Worm (Caenorhabditis elegans) whole organism, L4 larva: ENCODE data around the gene C01G12.9.

Experiments
- F26F4.8 ChIP-seq: fragments of 200-800 bp; sonication (Bioruptor generic); conservative IDR thresholded peaks from 2 replicates; pipeline ENCODE4 v1.3.6; 2022; ENCODE audit warnings: missing genetic modification characterization, missing compliant biosample characterization
- F49E8.2 ChIP-seq: sonication (generic microtip); optimal IDR thresholded peaks from 2 replicates; lab custom pipeline; 2016; ENCODE audit warnings: missing compliant biosample characterization, mild to moderate bottlenecking, missing genetic modification characterization, borderline replicate concordance
- T20F7.1 ChIP-seq: fragments of 200-800 bp; sonication (Bioruptor generic); optimal IDR thresholded peaks from 2 replicates; lab custom pipeline; 2018; ENCODE audit warnings: mild to moderate bottlenecking, missing genetic modification characterization, missing compliant biosample characterization
- Y105C5A.15 ChIP-seq: fragments of 200-800 bp; sonication (Bioruptor generic); IDR thresholded peaks from 2 replicates; pipeline ENCODE4 v1.3.6; 2022; ENCODE audit warnings: missing genetic modification characterization, missing compliant biosample characterization
- Y48G9A.11 ChIP-seq: fragments of 200-800 bp; sonication (Bioruptor generic); IDR thresholded peaks from 2 replicates; pipeline ENCODE4 v1.3.6; 2022; ENCODE audit warnings: missing genetic modification reagents, missing genetic modification characterization, missing compliant biosample characterization
- ZK337.2 ChIP-seq: fragments of 200-800 bp; sonication (Bioruptor generic); IDR thresholded peaks from 2 replicates; pipeline ENCODE4 v1.3.6; 2022; ENCODE audit warnings: missing genetic modification reagents, missing genetic modification characterization, missing compliant biosample characterization
- aha-1 ChIP-seq: fragments of 150-350 bp; peaks from one replicate; lab custom pipeline; 2014; ENCODE audit warnings: missing biosample characterization, missing genetic modification characterization
- ama-1 ChIP-seq: fragments of 150-350 bp; optimal IDR thresholded peaks from 2 replicates; lab custom pipeline; 2014; ENCODE audit warnings: inconsistent platforms, mixed read lengths
- ceh-28 ChIP-seq: fragments of 150-350 bp; optimal IDR thresholded peaks from 2 replicates; lab custom pipeline; 2014; ENCODE audit warnings: missing biosample characterization, missing genetic modification reagents, missing genetic modification characterization
- ceh-32 ChIP-seq: sonication (generic microtip); optimal IDR thresholded peaks from 2 replicates; lab custom pipeline; 2016; ENCODE audit warnings: mild to moderate bottlenecking, missing genetic modification characterization, missing compliant biosample characterization; ENCODE audit not compliant: poor library complexity
- ceh-62 ChIP-seq: sonication (generic microtip); optimal IDR thresholded peaks from 2 replicates; lab custom pipeline; 2017; ENCODE audit warnings: missing biosample characterization, missing genetic modification characterization
- daf-16 ChIP-seq, 3 experiments: sonication (generic microtip); optimal IDR thresholded peaks; 2 replicates each; lab custom pipeline; 2016 to 2017; ENCODE audit warnings: missing genetic modification characterization in 3 of 3, missing genetic modification reagents in 3 of 3, mild to moderate bottlenecking in 2 of 3, missing compliant biosample characterization in 2 of 3, missing biosample characterization in 1 of 3, moderate library complexity in 1 of 3
- daf-8 ChIP-seq: fragments of 200-800 bp; sonication (Bioruptor generic); IDR thresholded peaks from 2 replicates; pipeline ENCODE4 v1.3.6; 2022; ENCODE audit warnings: missing genetic modification characterization, missing compliant biosample characterization
- dmd-6 ChIP-seq: fragments of 200-800 bp; sonication (Bioruptor generic); IDR thresholded peaks from 2 replicates; pipeline ENCODE4 v1.3.6; 2022; ENCODE audit warnings: missing genetic modification reagents, missing genetic modification characterization, missing compliant biosample characterization
- dpl-1 ChIP-seq: fragments of 150-350 bp; optimal IDR thresholded peaks from 2 replicates; lab custom pipeline; 2014; ENCODE audit warnings: missing biosample characterization, missing genetic modification reagents, missing genetic modification characterization
- dve-1 ChIP-seq: sonication (generic microtip); optimal IDR thresholded peaks from 2 replicates; lab custom pipeline; 2017; ENCODE audit warnings: antibody characterized with exemption, mild to moderate bottlenecking, missing genetic modification characterization, missing compliant biosample characterization; ENCODE audit not compliant: insufficient read depth
- fos-1 ChIP-seq: fragments of 150-350 bp; optimal IDR thresholded peaks from 2 replicates; lab custom pipeline; 2014; ENCODE audit warnings: missing biosample characterization, missing genetic modification characterization
- hmg-1.1 ChIP-seq: fragments of 200-800 bp; sonication (Bioruptor generic); IDR thresholded peaks from 2 replicates; pipeline ENCODE4 v1.3.6; 2022; ENCODE audit warnings: missing genetic modification reagents, missing genetic modification characterization, missing compliant biosample characterization
- jun-1 ChIP-seq: fragments of 150-350 bp; optimal IDR thresholded peaks from 2 replicates; lab custom pipeline; 2014; ENCODE audit warnings: missing biosample characterization, missing genetic modification reagents, missing genetic modification characterization
- lim-7 ChIP-seq: fragments of 200-800 bp; sonication (Bioruptor generic); IDR thresholded peaks from 2 replicates; pipeline ENCODE4 v1.3.6; 2022; ENCODE audit warnings: missing genetic modification characterization, missing compliant biosample characterization
- lin-13 ChIP-seq: fragments of 150-350 bp; optimal IDR thresholded peaks from 2 replicates; lab custom pipeline; 2014; ENCODE audit warnings: missing biosample characterization, missing genetic modification reagents, missing genetic modification characterization
- lin-29 ChIP-seq: fragments of 200-800 bp; sonication (Bioruptor generic); IDR thresholded peaks from 2 replicates; pipeline ENCODE4 v1.3.6; 2022; ENCODE audit warnings: missing genetic modification reagents, missing genetic modification characterization, missing compliant biosample characterization
- lir-3 ChIP-seq: sonication (generic microtip); optimal IDR thresholded peaks from 2 replicates; lab custom pipeline; 2016; ENCODE audit warnings: mild to moderate bottlenecking, missing genetic modification characterization, missing compliant biosample characterization
- lsy-2 ChIP-seq, 2 experiments: fragments of 150-350 bp in 1 of 2; sonication (generic microtip) in 1 of 2; optimal IDR thresholded peaks; 2 replicates each; lab custom pipeline; 2014 to 2017; ENCODE audit warnings: missing biosample characterization in 2 of 2, missing genetic modification characterization in 2 of 2
- madf-5 ChIP-seq, 2 experiments: fragments of 200-800 bp; sonication (Bioruptor generic); IDR thresholded peaks; 2 replicates each; pipeline ENCODE4 v1.3.6; 2022; ENCODE audit warnings: missing compliant biosample characterization in 2 of 2, missing genetic modification characterization in 2 of 2
- mep-1 ChIP-seq: fragments of 150-350 bp; sonication (generic microtip); optimal IDR thresholded peaks from 3 replicates; lab custom pipeline; 2014; ENCODE audit warnings: missing biosample characterization, missing genetic modification characterization
- mes-2 ChIP-seq: sonication (generic microtip); optimal IDR thresholded peaks from 2 replicates; lab custom pipeline; 2016; ENCODE audit warnings: missing genotype, mild to moderate bottlenecking, missing genetic modification characterization, missing compliant biosample characterization; ENCODE audit not compliant: poor library complexity, severe bottlenecking
- mxl-2 ChIP-seq: fragments of 200-800 bp; sonication (Bioruptor generic); conservative IDR thresholded peaks from 2 replicates; pipeline ENCODE4 v1.3.6; 2022; ENCODE audit warnings: missing genetic modification reagents, missing genetic modification characterization, missing compliant biosample characterization
- nhr-111 ChIP-seq: fragments of 200-800 bp; sonication (Bioruptor generic); optimal IDR thresholded peaks from 2 replicates; lab custom pipeline; 2018; ENCODE audit warnings: mild to moderate bottlenecking, missing genetic modification characterization, missing compliant biosample characterization
- nhr-25 ChIP-seq: sonication (generic microtip); optimal IDR thresholded peaks from 2 replicates; lab custom pipeline; 2017; ENCODE audit warnings: missing genetic modification characterization, mild to moderate bottlenecking, missing compliant biosample characterization, antibody characterized with exemption, moderate library complexity, borderline replicate concordance; ENCODE audit not compliant: insufficient read depth
- nhr-48 ChIP-seq: sonication (generic microtip); optimal IDR thresholded peaks from 2 replicates; lab custom pipeline; 2016; ENCODE audit warnings: mild to moderate bottlenecking, missing genetic modification characterization, missing compliant biosample characterization
- pqm-1 ChIP-seq: sonication (generic microtip); optimal IDR thresholded peaks from 2 replicates; lab custom pipeline; 2017; ENCODE audit warnings: missing biosample characterization, missing genetic modification characterization
- saeg-2 ChIP-seq: fragments of 200-800 bp; sonication (Bioruptor generic); IDR thresholded peaks from 2 replicates; pipeline ENCODE4 v1.3.6; 2022; ENCODE audit warnings: missing genetic modification reagents, missing genetic modification characterization, missing compliant biosample characterization
- sdz-12 ChIP-seq: fragments of 200-800 bp; sonication (Bioruptor generic); optimal IDR thresholded peaks from 2 replicates; lab custom pipeline; 2018; ENCODE audit warnings: mild to moderate bottlenecking, missing genetic modification characterization, missing compliant biosample characterization
- set-16 ChIP-seq: fragments of 200-800 bp; sonication (Bioruptor generic); IDR thresholded peaks from 2 replicates; pipeline ENCODE4 v1.3.6; 2022; ENCODE audit warnings: missing genetic modification reagents, missing genetic modification characterization, missing compliant biosample characterization
- spr-3 ChIP-seq: fragments of 200-800 bp; sonication (Bioruptor generic); optimal IDR thresholded peaks from 2 replicates; lab custom pipeline; 2018; ENCODE audit warnings: mild to moderate bottlenecking, missing genetic modification characterization, missing compliant biosample characterization
- tra-1 ChIP-seq: fragments of 200-800 bp; sonication (Bioruptor generic); IDR thresholded peaks from 2 replicates; pipeline ENCODE4 v1.3.6; 2022; ENCODE audit warnings: missing genetic modification reagents, missing genetic modification characterization, missing compliant biosample characterization
- unc-130 ChIP-seq: sonication (generic microtip); optimal IDR thresholded peaks from 2 replicates; lab custom pipeline; 2016; ENCODE audit warnings: missing genetic modification reagents, missing genetic modification characterization, missing compliant biosample characterization
- unc-39 ChIP-seq: sonication (generic microtip); optimal IDR thresholded peaks from 2 replicates; lab custom pipeline; 2017; ENCODE audit warnings: missing biosample characterization, missing genetic modification characterization
- vab-7 ChIP-seq: fragments of 200-800 bp; sonication (Bioruptor generic); IDR thresholded peaks from 2 replicates; pipeline ENCODE4 v1.3.6; 2022; ENCODE audit warnings: missing genetic modification reagents, missing genetic modification characterization, missing compliant biosample characterization
- zfp-2 ChIP-seq: sonication (generic microtip); optimal IDR thresholded peaks from 2 replicates; lab custom pipeline; 2016; ENCODE audit warnings: mild to moderate bottlenecking, missing genetic modification characterization, missing compliant biosample characterization
- zfp-3 ChIP-seq: fragments of 200-800 bp; sonication (Bioruptor generic); conservative IDR thresholded peaks from 2 replicates; pipeline ENCODE4 v1.3.6; 2022; ENCODE audit warnings: missing genetic modification reagents, missing genetic modification characterization, missing compliant biosample characterization

Gene C01G12.9

DNA sequence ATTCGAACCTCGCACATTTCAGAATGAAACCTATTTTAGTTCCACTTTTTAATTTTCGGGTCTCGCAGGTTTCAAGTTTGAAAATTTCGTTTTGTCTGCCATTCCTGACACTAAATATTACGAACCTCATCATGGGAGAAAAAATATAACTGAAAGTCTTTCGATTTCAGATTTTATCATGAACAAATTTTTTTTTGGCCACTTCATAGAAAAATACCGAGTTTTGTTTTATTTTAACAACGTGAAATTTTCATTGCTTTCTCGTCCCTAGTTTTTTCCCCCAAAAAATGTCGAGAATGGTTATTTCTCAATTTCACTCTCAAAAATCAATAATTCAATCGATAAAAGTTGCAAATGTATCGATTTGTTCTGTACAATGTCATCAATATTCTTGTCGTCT is at the start of gene C01G12.9:
TSS of gene C01G12.9 (plus strand) at position 301 of the 400 bp plus-strand sequence.
- TF ChIP-seq F49E8.2 (tag; lab: Kevin White, UChicago) (no peak), ceh-28 (tag; lab: Kevin White, UChicago) (peak; percentile 70)

DNA sequence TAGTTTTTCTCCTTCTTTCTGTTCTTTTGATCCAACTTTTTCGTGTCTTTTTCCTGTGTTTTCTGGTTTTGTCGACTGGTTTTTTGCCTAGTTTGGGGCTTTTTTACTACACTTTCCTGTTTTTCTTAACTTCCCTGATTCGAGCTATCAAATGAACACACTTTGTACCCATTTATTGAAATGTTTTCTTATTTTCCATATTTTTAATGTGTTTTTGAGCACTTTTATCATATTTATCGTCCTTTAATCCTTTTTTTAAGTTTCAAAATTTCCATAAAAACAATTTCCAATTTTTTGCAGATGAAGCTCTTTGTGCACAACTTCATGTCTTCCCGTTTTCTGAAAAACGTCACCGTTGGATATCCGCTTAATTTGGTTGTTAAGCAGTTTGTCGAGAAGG is 44.8 kb upstream of the C01G12.9 start, which contains the start of gene C04H5.1:
TSS of gene C04H5.1 (plus strand) at position 301 of the 400 bp plus-strand sequence.
- TF ChIP-seq mep-1 (tag; lab: Kevin White, UChicago): no peak
- no peak for TF ChIP-seq nhr-111 (GFP tag; lab: Kevin White, UChicago)
- TF ChIP-seq dmd-6 (GFP tag; lab: Robert Waterston, UW): no peak
- TF ChIP-seq T20F7.1 (GFP tag; lab: Kevin White, UChicago): no peak
- peak; percentile 40 for TF ChIP-seq aha-1 (tag; lab: Kevin White, UChicago)
- TF ChIP-seq dpl-1 (GFP tag; lab: Kevin White, UChicago): no peak
- TF ChIP-seq, all 104 proteins: peak for 1

DNA sequence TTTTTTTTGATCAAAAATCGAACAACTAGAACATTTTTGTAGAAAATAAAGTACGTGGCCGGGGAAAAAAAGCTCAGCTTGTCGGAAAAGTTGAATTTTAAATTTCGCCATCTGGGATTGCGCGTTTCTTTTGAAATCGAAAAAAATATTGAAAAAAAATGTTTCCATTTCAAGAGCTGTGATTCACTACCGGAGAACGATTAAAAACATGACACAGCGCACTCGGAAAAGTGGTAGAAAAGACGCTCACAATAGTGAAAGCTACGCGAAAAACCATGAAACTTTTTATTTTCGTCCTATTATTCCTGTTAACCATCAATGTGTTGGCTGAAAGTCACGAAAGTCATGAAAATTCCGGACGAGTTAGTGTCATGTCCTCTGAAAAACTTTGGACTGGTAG is 41.1 kb upstream of the C01G12.9 start, which contains the start of the genes clec-147 and C04H5.7:
TSS of gene clec-147 (minus strand) at position 101 of the 400 bp plus-strand sequence.
TSS of gene C04H5.7 (plus strand) at position 219 of the 400 bp plus-strand sequence.
- no peak for TF ChIP-seq tra-1 (GFP tag; lab: Robert Waterston, UW)
- TF ChIP-seq lir-3: no peak
- TF ChIP-seq vab-7 (GFP tag; lab: Robert Waterston, UW): no peak
- TF ChIP-seq lsy-2 (tag; optimal IDR thresholded peaks at IDR 0.05; lab: Kevin White, UChicago): no peak
- TF ChIP-seq hmg-1.1 (GFP tag; lab: Robert Waterston, UW): no peak
- no peak for TF ChIP-seq Y48G9A.11 (GFP tag; lab: Robert Waterston, UW)
- TF ChIP-seq zfp-3 (GFP tag; lab: Robert Waterston, UW): no peak
- TF ChIP-seq Y105C5A.15: no peak
- TF ChIP-seq fos-1 (tag; lab: Kevin White, UChicago): no peak
- TF ChIP-seq madf-5 (GFP tag; IDR thresholded peaks at IDR 0.05; lab: Robert Waterston, UW): no peak
- TF ChIP-seq ZK337.2 (GFP tag; lab: Robert Waterston, UW): no peak
- no peak for TF ChIP-seq ama-1 (lab: Kevin White, UChicago)
- TF ChIP-seq mxl-2 (GFP tag; lab: Robert Waterston, UW): no peak
- TF ChIP-seq daf-8: no peak
- no peak for TF ChIP-seq F49E8.2 (tag; lab: Kevin White, UChicago)
- no peak for TF ChIP-seq dve-1
- no peak for TF ChIP-seq nhr-48 (tag; lab: Kevin White, UChicago)
- TF ChIP-seq saeg-2: no peak

DNA sequence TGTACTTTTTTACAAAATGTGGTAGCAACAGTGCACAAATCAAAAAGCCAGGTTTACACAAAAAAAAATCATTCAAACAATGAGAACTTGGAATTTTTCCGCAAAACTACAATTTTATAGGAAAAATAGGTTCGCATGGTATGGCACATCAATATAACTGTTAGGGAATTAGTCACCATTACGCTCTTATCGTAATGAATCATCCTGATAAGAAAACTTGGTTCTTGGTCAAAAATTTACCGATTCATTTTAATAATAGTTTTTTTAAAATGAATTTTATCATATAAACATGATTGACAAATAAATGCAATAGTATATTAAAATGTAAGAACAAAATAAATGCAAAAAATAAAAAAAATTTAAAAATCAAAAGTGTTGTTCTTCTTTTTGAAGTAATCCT is 38.3 kb upstream of the C01G12.9 start:
- TF ChIP-seq set-16 (GFP tag; lab: Robert Waterston, UW) (no peak), pqm-1 (peak; percentile 38), aha-1 (tag; lab: Kevin White, UChicago) (peak; percentile 88)
- TF ChIP-seq, all 104 proteins: peak for 2

DNA sequence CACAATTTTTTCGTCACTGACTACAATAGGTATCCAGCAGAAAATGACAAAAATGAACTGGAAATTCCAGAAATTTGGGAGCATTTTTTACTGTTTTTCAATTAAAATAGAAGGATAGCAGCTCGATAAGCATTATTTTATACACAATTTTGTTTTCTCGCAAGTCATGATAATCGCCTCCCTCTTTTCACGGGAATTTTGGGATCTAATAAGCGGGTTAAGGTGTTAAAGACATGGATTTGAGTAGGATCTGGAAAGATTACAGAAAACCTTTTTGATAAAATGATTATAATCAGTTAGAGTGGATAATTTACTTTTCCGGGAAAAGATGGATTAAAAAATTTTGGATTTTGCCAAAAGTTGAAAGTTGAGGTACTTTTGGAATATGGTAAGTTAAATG is 30.1 kb upstream of the C01G12.9 start, which contains the start of gene gcy-29:
TSS of gene gcy-29 (minus strand) at position 101 of the 400 bp plus-strand sequence.
- no peak for TF ChIP-seq unc-130
- no peak for TF ChIP-seq unc-39 (tag; lab: Kevin White, UChicago)
- TF ChIP-seq mes-2 (tag; lab: Kevin White, UChicago): no peak
- no peak for TF ChIP-seq ceh-62
- no peak for TF ChIP-seq fos-1 (tag; lab: Kevin White, UChicago)

DNA sequence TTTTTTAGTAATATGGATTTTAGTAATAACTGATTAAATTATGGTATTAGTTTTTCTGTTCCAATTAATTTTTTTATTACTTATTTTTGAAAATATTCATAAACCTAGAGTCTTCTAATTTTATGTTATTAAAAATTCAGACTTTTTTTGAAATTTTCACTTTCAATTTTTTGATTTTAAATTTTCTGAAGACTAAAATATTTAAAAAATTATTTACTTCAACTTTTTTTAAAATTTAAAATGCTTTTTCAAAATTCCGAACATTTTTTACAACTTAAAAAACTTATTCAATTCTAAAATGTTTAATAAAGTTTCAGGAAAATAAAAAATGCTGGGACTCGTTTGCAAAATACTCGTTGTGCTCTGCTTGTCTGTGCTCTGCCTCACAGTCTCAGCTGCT is 28.2 kb upstream of the C01G12.9 start, which contains the start of gene nlp-41:
TSS of gene nlp-41 (plus strand) at position 301 of the 400 bp plus-strand sequence.
- TF ChIP-seq lin-13 (GFP tag; lab: Kevin White, UChicago) (no peak), spr-3 (GFP tag; lab: Kevin White, UChicago) (no peak), lin-29 (GFP tag; lab: Robert Waterston, UW) (no peak), F26F4.8 (GFP tag; lab: Robert Waterston, UW) (no peak), daf-16 (GFP tag; optimal IDR thresholded peaks at IDR 0.05; lab: Kevin White, UChicago) (no peak), daf-16 (tag; optimal IDR thresholded peaks at IDR 0.05; lab: Kevin White, UChicago) (no peak), nhr-25 (tag; lab: Kevin White, UChicago) (no peak), jun-1 (tag; lab: Kevin White, UChicago) (no peak), zfp-2 (tag; lab: Kevin White, UChicago) (no peak), lim-7 (GFP tag; lab: Robert Waterston, UW) (no peak), ceh-32 (tag; lab: Kevin White, UChicago) (no peak), mxl-2 (GFP tag; lab: Robert Waterston, UW) (no peak), sdz-12 (GFP tag; lab: Kevin White, UChicago) (no peak)
